Worm (Caenorhabditis elegans) whole organism, L1 larva: ENCODE data around the gene W08F4.1.
"Not testable (repeated sequence)": the region's sequence is repeated elsewhere in the genome, so short reads cannot be mapped to it uniquely, and the experiment has no call there.

Experiments used
- C34B4.2 ChIP-seq: sonication (generic microtip); optimal IDR thresholded peaks from 2 replicates; lab custom pipeline; 2017; ENCODE audit warnings: mild to moderate bottlenecking, missing genetic modification characterization, missing compliant biosample characterization
- F16B12.6 ChIP-seq: fragments of 150-350 bp; optimal IDR thresholded peaks from 2 replicates; lab custom pipeline; 2014; ENCODE audit warnings: missing biosample characterization, missing genetic modification characterization
- aha-1 ChIP-seq: fragments of 150-350 bp; optimal IDR thresholded peaks from 2 replicates; lab custom pipeline; 2014; ENCODE audit warnings: missing biosample characterization, missing genetic modification characterization
- ama-1 ChIP-seq: fragments of 150-350 bp; optimal IDR thresholded peaks from 2 replicates; lab custom pipeline; 2014
- ceh-63 ChIP-seq: fragments of 200-800 bp; sonication (Bioruptor generic); optimal IDR thresholded peaks from 2 replicates; lab custom pipeline; 2018; ENCODE audit warnings: mild to moderate bottlenecking, missing genetic modification characterization, missing compliant biosample characterization
- ceh-8 ChIP-seq: fragments of 200-800 bp; sonication (Bioruptor generic); optimal IDR thresholded peaks from 2 replicates; lab custom pipeline; 2018; ENCODE audit warnings: mild to moderate bottlenecking, missing genetic modification characterization, moderate library complexity, missing compliant biosample characterization
- ceh-82 ChIP-seq, 3 experiments: fragments of 150-350 bp in 1 of 3; sonication (generic microtip) in 2 of 3; optimal IDR thresholded peaks; 2 replicates each; lab custom pipeline; 2014 to 2017; ENCODE audit warnings: missing biosample characterization in 3 of 3, missing genetic modification characterization in 3 of 3
- dpl-1 ChIP-seq, 3 experiments: fragments of 150-350 bp in 2 of 3; sonication (generic microtip) in 1 of 3; optimal IDR thresholded peaks; 2 replicates each; lab custom pipeline; 2014 to 2017; ENCODE audit warnings: missing biosample characterization in 3 of 3, missing genetic modification characterization in 3 of 3, missing genetic modification reagents in 3 of 3
- efl-1 ChIP-seq, 4 experiments: fragments of 150-350 bp; optimal IDR thresholded peaks in 3 of 4; peaks in 1 of 4; 1 replicate in 1 of 4; 2 replicates in 3 of 4; lab custom pipeline; 2014; ENCODE audit warnings: missing biosample characterization in 2 of 4, missing genetic modification characterization in 2 of 4, missing genetic modification reagents in 2 of 4
- efl-3 ChIP-seq: fragments of 200-800 bp; sonication (Bioruptor generic); optimal IDR thresholded peaks from 2 replicates; lab custom pipeline; 2018; ENCODE audit warnings: mild to moderate bottlenecking, missing genetic modification characterization, missing compliant biosample characterization
- egl-13 ChIP-seq: sonication (generic microtip); optimal IDR thresholded peaks from 2 replicates; lab custom pipeline; 2016; ENCODE audit warnings: missing genotype, missing genetic modification reagents, missing genetic modification characterization, missing compliant biosample characterization
- egl-27 ChIP-seq, 2 experiments: fragments of 150-350 bp in 1 of 2; sonication (generic microtip); optimal IDR thresholded peaks; 3 replicates each; lab custom pipeline; 2017 to 2018; ENCODE audit warnings: missing biosample characterization in 2 of 2, missing genetic modification characterization in 2 of 2, missing genetic modification reagents in 2 of 2
- elt-2 ChIP-seq: sonication (generic microtip); optimal IDR thresholded peaks from 2 replicates; lab custom pipeline; 2016; ENCODE audit warnings: missing genetic modification characterization, mild to moderate bottlenecking, inconsistent platforms, missing compliant biosample characterization, missing genetic modification reagents
- fkh-8 ChIP-seq: sonication (generic microtip); optimal IDR thresholded peaks from 2 replicates; lab custom pipeline; 2016; ENCODE audit warnings: mild to moderate bottlenecking, missing genetic modification characterization, missing compliant biosample characterization
- grh-1 ChIP-seq: fragments of 200-800 bp; sonication (Bioruptor generic); IDR thresholded peaks from 2 replicates; pipeline ENCODE4 v1.3.6; 2022; ENCODE audit warnings: missing genetic modification reagents, missing genetic modification characterization, missing compliant biosample characterization
- jun-1 ChIP-seq: fragments of 150-350 bp; optimal IDR thresholded peaks from 2 replicates; lab custom pipeline; 2014; ENCODE audit warnings: missing biosample characterization, missing genetic modification reagents, missing genetic modification characterization
- lin-13 ChIP-seq: fragments of 150-350 bp; optimal IDR thresholded peaks from 2 replicates; lab custom pipeline; 2014; ENCODE audit warnings: missing biosample characterization, missing genetic modification reagents, missing genetic modification characterization
- lin-14 ChIP-seq: fragments of 200-800 bp; sonication (Bioruptor generic); optimal IDR thresholded peaks from 2 replicates; lab custom pipeline; 2018; ENCODE audit warnings: mild to moderate bottlenecking, missing genetic modification characterization, moderate library complexity, missing compliant biosample characterization
- lin-35 ChIP-seq, 2 experiments: fragments of 150-350 bp; optimal IDR thresholded peaks; 2 replicates each; lab custom pipeline; 2014; ENCODE audit warnings: missing biosample characterization in 2 of 2, missing genetic modification characterization in 2 of 2, missing genetic modification reagents in 2 of 2
- lir-3 ChIP-seq: sonication (generic microtip); optimal IDR thresholded peaks from 2 replicates; lab custom pipeline; 2016; ENCODE audit warnings: mild to moderate bottlenecking, missing genetic modification characterization, moderate library complexity, missing compliant biosample characterization; ENCODE audit not compliant: poor library complexity
- lsy-2 ChIP-seq, 2 experiments: fragments of 150-350 bp; optimal IDR thresholded peaks; 2 replicates each; lab custom pipeline; 2014; ENCODE audit warnings: missing biosample characterization in 2 of 2, missing genetic modification characterization in 2 of 2
- mab-9 ChIP-seq: fragments of 200-800 bp; sonication (Bioruptor generic); IDR thresholded peaks from 2 replicates; pipeline ENCODE4 v1.3.6; 2022; ENCODE audit warnings: missing genetic modification reagents, missing genetic modification characterization, missing compliant biosample characterization
- mep-1 ChIP-seq: fragments of 150-350 bp; optimal IDR thresholded peaks from 2 replicates; lab custom pipeline; 2014; ENCODE audit warnings: missing biosample characterization, missing genetic modification characterization
- nhr-237 ChIP-seq: fragments of 150-350 bp; optimal IDR thresholded peaks from 2 replicates; lab custom pipeline; 2014; ENCODE audit warnings: missing biosample characterization, missing genetic modification characterization
- nhr-76 ChIP-seq: sonication (generic microtip); optimal IDR thresholded peaks from 2 replicates; lab custom pipeline; 2017; ENCODE audit warnings: missing biosample characterization, missing genetic modification characterization
- nhr-77 ChIP-seq: fragments of 150-350 bp; optimal IDR thresholded peaks from 2 replicates; lab custom pipeline; 2014; ENCODE audit warnings: missing biosample characterization, missing genetic modification characterization
- nhr-85 ChIP-seq: sonication (generic microtip); peaks from one replicate; lab custom pipeline; 2016; ENCODE audit warnings: missing genetic modification characterization, inconsistent platforms, missing compliant biosample characterization
- pax-3 ChIP-seq: fragments of 200-800 bp; sonication (Bioruptor generic); optimal IDR thresholded peaks from 2 replicates; lab custom pipeline; 2018; ENCODE audit warnings: mild to moderate bottlenecking, missing genetic modification characterization, moderate library complexity, missing compliant biosample characterization
- pqm-1 ChIP-seq: sonication (generic microtip); optimal IDR thresholded peaks from 3 replicates; lab custom pipeline; 2017; ENCODE audit warnings: missing biosample characterization, missing genetic modification characterization
- rnt-1 ChIP-seq: sonication (generic microtip); optimal IDR thresholded peaks from 2 replicates; lab custom pipeline; 2016; ENCODE audit warnings: mild to moderate bottlenecking, missing genetic modification characterization, moderate library complexity, missing compliant biosample characterization
- skn-1 ChIP-seq: fragments of 150-350 bp; optimal IDR thresholded peaks from 2 replicates; lab custom pipeline; 2014; ENCODE audit warnings: missing biosample characterization, missing genetic modification characterization
- snu-23 ChIP-seq: sonication (generic microtip); optimal IDR thresholded peaks from 2 replicates; lab custom pipeline; 2016; ENCODE audit warnings: missing genetic modification characterization, missing compliant biosample characterization
- sox-4 ChIP-seq: sonication (generic microtip); optimal IDR thresholded peaks from 2 replicates; lab custom pipeline; 2016; ENCODE audit warnings: missing genetic modification characterization, missing compliant biosample characterization
- sptf-1 ChIP-seq: fragments of 150-350 bp; optimal IDR thresholded peaks from 2 replicates; lab custom pipeline; 2014; ENCODE audit warnings: missing biosample characterization, missing genetic modification characterization
- swsn-7 ChIP-seq: sonication (generic microtip); optimal IDR thresholded peaks from 2 replicates; lab custom pipeline; 2016; ENCODE audit warnings: missing genetic modification characterization, missing compliant biosample characterization
- unc-130 ChIP-seq: fragments of 150-350 bp; optimal IDR thresholded peaks from 2 replicates; lab custom pipeline; 2017; ENCODE audit warnings: missing biosample characterization, missing genetic modification characterization, inconsistent platforms
- unc-86 ChIP-seq: sonication (generic microtip); optimal IDR thresholded peaks from 2 replicates; lab custom pipeline; 2016; ENCODE audit warnings: missing genetic modification characterization, missing compliant biosample characterization
- xbp-1 ChIP-seq: sonication (generic microtip); optimal IDR thresholded peaks from 2 replicates; lab custom pipeline; 2016; ENCODE audit warnings: missing genetic modification characterization, missing compliant biosample characterization
- ztf-11 ChIP-seq, 2 experiments: sonication (generic microtip); optimal IDR thresholded peaks; 2 replicates each; lab custom pipeline; 2016 to 2017; ENCODE audit warnings: missing genetic modification characterization in 2 of 2, missing biosample characterization in 1 of 2, missing compliant biosample characterization in 1 of 2
- ztf-4 ChIP-seq: fragments of 150-350 bp; optimal IDR thresholded peaks from 2 replicates; lab custom pipeline; 2014; ENCODE audit warnings: missing biosample characterization, missing genetic modification characterization

W08F4.1 gene

DNA sequence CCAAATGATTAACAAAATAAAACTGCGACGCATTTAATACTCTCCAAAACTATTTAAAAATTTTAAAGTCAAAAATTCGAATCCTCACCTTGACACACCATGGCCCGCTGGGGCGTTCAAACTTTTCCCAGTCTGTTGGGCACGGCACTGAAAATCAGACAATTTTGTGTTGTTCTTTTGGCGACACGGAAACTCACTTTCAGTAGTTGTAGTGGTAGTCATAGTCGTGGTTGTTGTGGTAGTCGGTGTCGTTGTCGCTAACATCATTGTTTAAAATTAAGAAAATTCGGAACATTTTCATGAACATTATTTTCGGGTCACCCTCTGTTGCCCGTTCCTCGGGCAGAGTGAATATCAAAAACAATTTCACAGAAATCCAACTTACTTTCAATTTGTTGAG, 19.0 kb downstream of the W08F4.1 start, which contains the start of gene clec-118:
TSS of gene clec-118 (minus strand) at position 101 of the 400 bp plus-strand sequence.
- TF ChIP-seq ama-1 (lab: Kevin White, UChicago); nhr-76 (tag; lab: Kevin White, UChicago); mab-9 (GFP tag; lab: Robert Waterston, UW): not testable (repeated sequence)

DNA sequence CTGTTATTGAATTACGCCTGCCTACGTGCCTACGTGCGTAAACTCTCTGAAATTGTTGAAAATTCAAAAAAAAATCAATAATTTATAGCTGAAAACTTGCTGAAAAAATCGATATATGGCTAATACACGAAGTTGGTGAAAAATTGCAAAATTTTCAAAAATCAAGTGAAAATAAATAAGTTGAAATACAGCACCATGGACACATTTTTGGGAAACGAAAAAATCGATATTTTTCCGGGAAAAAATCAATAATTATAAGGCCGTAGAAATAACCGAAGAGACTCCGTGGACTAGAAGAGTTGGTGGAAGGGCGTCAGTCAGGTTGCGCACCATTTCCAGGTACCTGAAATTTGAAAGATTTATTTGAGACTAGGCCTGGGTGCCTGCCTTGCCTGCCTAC, 21.4 kb downstream of the W08F4.1 start:
- no peak for TF ChIP-seq egl-13 (tag; lab: Kevin White, UChicago)
- TF ChIP-seq ama-1 (lab: Kevin White, UChicago), result no peak
- no peak for TF ChIP-seq pqm-1
- TF ChIP-seq egl-27 (tag; optimal IDR thresholded peaks at IDR 0.05; lab: Kevin White, UChicago), result no peak
- TF ChIP-seq ztf-11 (tag; optimal IDR thresholded peaks at IDR 0.05; lab: Kevin White, UChicago), result no peak
- TF ChIP-seq efl-1 (optimal IDR thresholded peaks at IDR 0.05; lab: Kevin White, UChicago), result no peak
- TF ChIP-seq efl-1 (GFP tag; optimal IDR thresholded peaks at IDR 0.05 in 1 of 2; lab: Kevin White, UChicago), result no peak
- no peak for TF ChIP-seq ceh-8 (GFP tag; lab: Kevin White, UChicago)

DNA sequence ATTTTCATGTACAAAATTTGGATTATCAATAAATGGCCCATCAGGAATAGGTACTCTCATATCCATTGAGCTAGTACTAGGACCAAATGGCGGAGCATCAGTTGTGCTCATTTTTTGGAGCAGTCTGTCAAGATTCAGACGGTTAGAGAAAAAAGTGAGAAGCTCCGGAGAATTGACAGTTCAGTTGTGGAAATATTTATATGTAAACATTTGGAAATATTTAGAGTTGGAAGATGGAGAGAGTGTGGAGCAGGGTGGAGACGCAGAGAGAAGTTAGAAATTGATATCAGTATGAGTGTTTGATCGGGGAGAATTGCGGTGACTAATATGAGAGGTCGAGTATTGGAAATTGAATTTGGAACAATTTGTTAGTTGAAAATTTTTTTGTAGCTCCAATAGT, 27.8 kb downstream of the W08F4.1 start:
- peak; percentile 15 for TF ChIP-seq elt-2 (tag; lab: Kevin White, UChicago)
- TF ChIP-seq pax-3 (tag; lab: Kevin White, UChicago), result no peak
- TF ChIP-seq lin-35 (GFP tag; optimal IDR thresholded peaks at IDR 0.05; lab: Kevin White, UChicago), result peak in 1 of 2 experiments; percentile 18
- TF ChIP-seq fkh-8, result no peak
- TF ChIP-seq ceh-63 (GFP tag; lab: Kevin White, UChicago), result no peak

DNA sequence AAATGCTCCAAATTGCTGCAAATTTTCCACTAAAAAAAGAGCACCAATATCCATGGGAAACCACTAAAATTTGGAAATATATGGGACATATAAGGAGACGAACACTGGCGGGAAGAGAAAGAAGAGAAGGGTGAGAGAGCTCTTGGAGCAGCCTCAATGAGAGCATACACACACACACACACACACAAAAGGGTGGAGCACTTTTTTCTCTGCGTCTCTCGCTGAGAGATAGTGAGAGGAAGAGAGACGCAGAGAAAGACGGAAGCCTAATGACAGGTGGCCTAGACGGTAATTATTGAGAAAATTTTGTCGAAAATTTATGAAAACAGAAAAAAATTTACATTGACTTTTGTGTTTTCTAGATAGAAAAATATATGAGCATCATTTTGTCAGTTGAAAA, 29.2 kb downstream of the W08F4.1 start:
- no peak for TF ChIP-seq C34B4.2
- TF ChIP-seq lsy-2 (tag; optimal IDR thresholded peaks at IDR 0.05; lab: Kevin White, UChicago), result peak in 1 of 2 experiments; percentile 8
- peak; percentile 64 to 80 for TF ChIP-seq efl-1 (optimal IDR thresholded peaks at IDR 0.05; lab: Kevin White, UChicago)
- peak; percentile 22 to 87 for TF ChIP-seq efl-1 (GFP tag; optimal IDR thresholded peaks at IDR 0.05 in 1 of 2; lab: Kevin White, UChicago)
- no peak for TF ChIP-seq egl-27 (tag; optimal IDR thresholded peaks at IDR 0.05; lab: Kevin White, UChicago)
- TF ChIP-seq dpl-1 (GFP tag; optimal IDR thresholded peaks at IDR 0.05; lab: Kevin White, UChicago), result peak in 1 of 3 experiments; percentile 8
- TF ChIP-seq F16B12.6, result peak; percentile 6
- no peak for TF ChIP-seq sptf-1 (tag; lab: Kevin White, UChicago)
- TF ChIP-seq swsn-7, result peak; percentile 9
- no peak for TF ChIP-seq mep-1 (tag; lab: Kevin White, UChicago)
- TF ChIP-seq mab-9 (GFP tag; lab: Robert Waterston, UW), result no peak
- TF ChIP-seq lir-3 (tag; lab: Kevin White, UChicago), result no peak
- no peak for TF ChIP-seq nhr-76 (tag; lab: Kevin White, UChicago)
- TF ChIP-seq fkh-8, result peak; percentile 13
- TF ChIP-seq lin-35 (GFP tag; optimal IDR thresholded peaks at IDR 0.05; lab: Kevin White, UChicago), result peak in 1 of 2 experiments; percentile 35
- no peak for TF ChIP-seq nhr-77 (tag; lab: Kevin White, UChicago)
- TF ChIP-seq skn-1 (tag; lab: Kevin White, UChicago), result peak; percentile 16
- TF ChIP-seq ceh-82 (tag; optimal IDR thresholded peaks at IDR 0.05; lab: Kevin White, UChicago), result peak in 1 of 3 experiments; percentile 28
- no peak for TF ChIP-seq ceh-8 (GFP tag; lab: Kevin White, UChicago)
- peak; percentile 54 for TF ChIP-seq rnt-1 (tag; lab: Kevin White, UChicago)
- peak; percentile 66 for TF ChIP-seq lin-14 (GFP tag; lab: Kevin White, UChicago)
- peak; percentile 2 for TF ChIP-seq lin-13
- TF ChIP-seq ztf-4 (tag; lab: Kevin White, UChicago), result no peak
- no peak for TF ChIP-seq aha-1 (tag; lab: Kevin White, UChicago)
- TF ChIP-seq xbp-1 (tag; lab: Kevin White, UChicago), result peak; percentile 28

DNA sequence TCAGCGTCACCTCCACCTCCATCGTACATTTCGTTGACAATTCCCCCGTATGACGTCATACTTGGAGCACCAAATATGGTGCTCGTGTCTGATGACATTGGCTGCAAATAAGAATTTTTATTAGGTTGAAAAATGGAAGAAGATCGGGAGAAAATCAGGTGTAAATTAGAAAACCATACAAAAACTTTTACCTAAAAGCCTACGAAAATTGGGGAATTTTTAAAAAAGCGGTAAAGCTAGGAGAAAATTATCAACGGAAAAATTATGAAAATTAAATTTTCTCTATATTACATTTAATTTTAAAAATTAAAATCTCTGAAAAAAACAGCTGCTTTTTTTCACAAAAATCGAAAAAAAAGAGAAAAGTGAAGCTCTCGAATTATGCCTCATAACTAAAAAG, 31.1 kb downstream of the W08F4.1 start, which contains the start of gene T04B8.5:
TSS of gene T04B8.5 (minus strand) at position 101 of the 400 bp plus-strand sequence.
- TF ChIP-seq sox-4 (tag; lab: Kevin White, UChicago) (no peak), efl-3 (GFP tag; lab: Kevin White, UChicago) (no peak), snu-23 (GFP tag; lab: Kevin White, UChicago) (no peak), grh-1 (GFP tag; lab: Robert Waterston, UW) (no peak), mep-1 (tag; lab: Kevin White, UChicago) (no peak), pax-3 (tag; lab: Kevin White, UChicago) (no peak), efl-1 (optimal IDR thresholded peaks at IDR 0.05; lab: Kevin White, UChicago) (no peak), efl-1 (GFP tag; optimal IDR thresholded peaks at IDR 0.05 in 1 of 2; lab: Kevin White, UChicago) (no peak), unc-130 (no peak), nhr-237 (tag; lab: Kevin White, UChicago) (no peak), nhr-85 (tag; lab: Kevin White, UChicago) (no peak), jun-1 (no peak), unc-86 (tag; lab: Kevin White, UChicago) (no peak), sptf-1 (tag; lab: Kevin White, UChicago) (no peak), lir-3 (tag; lab: Kevin White, UChicago) (no peak)
- TF ChIP-seq, all 84 proteins: peak for 0
